Fruit fly (Drosophila melanogaster): ENCODE data around the gene Mst87F.

The Mst87F gene

dm6 chr3R:13793979-13794665 is 33.7 kb downstream of the Mst87F start (continued):
- TF ChIP-seq CG2202 (tag; optimal IDR thresholded peaks at IDR 0.05), result peak; percentile 70
- no peak for TF ChIP-seq sim (GFP tag; IDR thresholded peaks at IDR 0.05)
- no peak for TF ChIP-seq hth (optimal IDR thresholded peaks at IDR 0.05)
- TF ChIP-seq CG6254 (GFP tag; optimal IDR thresholded peaks at IDR 0.05), result peak; percentile 55
- TF ChIP-seq CG17912 (GFP tag; optimal IDR thresholded peaks at IDR 0.05), result no peak
- peak; percentile 80 for TF ChIP-seq Med (GFP tag)
- no peak for TF ChIP-seq HLH54F (GFP tag; optimal IDR thresholded peaks at IDR 0.05)
- TF ChIP-seq bbx (GFP tag; IDR thresholded peaks at IDR 0.05; ENCODE audit: partially characterized antibody), result no peak
- no peak for TF ChIP-seq MBD-R2 (GFP tag; IDR thresholded peaks at IDR 0.05)
- TF ChIP-seq D19B (GFP tag; optimal IDR thresholded peaks at IDR 0.05), result no peak
- no peak for TF ChIP-seq jumu (GFP tag; optimal IDR thresholded peaks at IDR 0.05)
- peak; percentile 6 for TF ChIP-seq NC2β (GFP tag; optimal IDR thresholded peaks at IDR 0.05)
- TF ChIP-seq Spps (tag; optimal IDR thresholded peaks at IDR 0.05), result peak; percentile 74
- peak; percentile 57; the same call in 1 of the 3 replicates for TF ChIP-seq ase (GFP tag; IDR thresholded peaks at IDR 0.05)
- TF ChIP-seq CG10366 (GFP tag; IDR thresholded peaks at IDR 0.05), result peak; percentile 44; the same call in 1 of the 2 replicates
- TF ChIP-seq otp (GFP tag; IDR thresholded peaks at IDR 0.05), result 0 out of 3 replicates have a peak, but pooled peaks have one; percentile 35
- TF ChIP-seq kah (GFP tag; optimal IDR thresholded peaks at IDR 0.05), result peak; percentile 13
- TF ChIP-seq CG14014 (GFP tag; IDR thresholded peaks at IDR 0.05), result no peak
- TF ChIP-seq Abd-B (GFP tag; optimal IDR thresholded peaks at IDR 0.05), result peak; percentile 45
- peak; percentile 17; the same call in 1 of the 2 replicates for TF ChIP-seq sob (GFP tag; IDR thresholded peaks at IDR 0.05)
- no peak for TF ChIP-seq Dref (GFP tag; IDR thresholded peaks at IDR 0.05)
- TF ChIP-seq BtbVII (GFP tag; optimal IDR thresholded peaks at IDR 0.05), result no peak
- peak; percentile 46 for TF ChIP-seq nau (GFP tag; optimal IDR thresholded peaks at IDR 0.05)
- TF ChIP-seq CG7928 (GFP tag; optimal IDR thresholded peaks at IDR 0.05), result no peak
- peak; percentile 27 for TF ChIP-seq CG10147 (GFP tag; optimal IDR thresholded peaks at IDR 0.05)
- no peak for TF ChIP-seq disco-r (GFP tag; optimal IDR thresholded peaks at IDR 0.05)
- no peak for TF ChIP-seq CG12071 (GFP tag; optimal IDR thresholded peaks at IDR 0.05)
- peak; percentile 25 for TF ChIP-seq Meics (GFP tag; optimal IDR thresholded peaks at IDR 0.05)
- peak; percentile 25 for TF ChIP-seq CG11723 (GFP tag; optimal IDR thresholded peaks at IDR 0.05)
- peak; percentile 53 for TF ChIP-seq CG17568 (GFP tag; optimal IDR thresholded peaks at IDR 0.05)
- no peak for TF ChIP-seq CG6813 (GFP tag; optimal IDR thresholded peaks at IDR 0.05)
- TF ChIP-seq NfI (GFP tag; optimal IDR thresholded peaks at IDR 0.05), result peak; percentile 31
- TF ChIP-seq fd102C (GFP tag; optimal IDR thresholded peaks at IDR 0.05), result no peak
- peak; percentile 79 for TF ChIP-seq dmrt11E (tag; optimal IDR thresholded peaks at IDR 0.05)
- TF ChIP-seq Adf1 (GFP tag; IDR thresholded peaks at IDR 0.05), result no peak
- no peak for TF ChIP-seq Scr (GFP tag; IDR thresholded peaks at IDR 0.05; ENCODE audit: partially characterized antibody)
- TF ChIP-seq stwl (tag; optimal IDR thresholded peaks at IDR 0.05), result no peak
- peak; percentile 73 for TF ChIP-seq CG14710 (tag; optimal IDR thresholded peaks at IDR 0.05)
- no peak for TF ChIP-seq CG31365 (tag; optimal IDR thresholded peaks at IDR 0.05)
- TF ChIP-seq cwo (GFP tag; optimal IDR thresholded peaks at IDR 0.05), result no peak
- TF ChIP-seq odd (GFP tag; optimal IDR thresholded peaks at IDR 0.05), result peak; percentile 54
- peak; percentile 13 for TF ChIP-seq Deaf1 (tag; optimal IDR thresholded peaks at IDR 0.05)
- TF ChIP-seq Sry-δ (GFP tag; optimal IDR thresholded peaks at IDR 0.05), result no peak
- peak; percentile 33 for TF ChIP-seq CG18764 (GFP tag; optimal IDR thresholded peaks at IDR 0.05)
- no peak for TF ChIP-seq CG12236 (GFP tag; optimal IDR thresholded peaks at IDR 0.05)
- no peak for TF ChIP-seq Dfd (GFP tag; optimal IDR thresholded peaks at IDR 0.05)
- TF ChIP-seq Ssrp (tag; optimal IDR thresholded peaks at IDR 0.05), result peak; percentile 79
- peak; percentile 77 for TF ChIP-seq Ptx1 (GFP tag; IDR thresholded peaks at IDR 0.05)
- no peak for TF ChIP-seq Oaz (GFP tag; IDR thresholded peaks at IDR 0.05)
